Fruit fly (Drosophila melanogaster): Measurements from ENCODE around the gene schlank.

schlank gene

dm6 chrX:6263614-6264130, 3.4 kb downstream of the schlank start (continued):
- TF ChIP-seq salr (GFP tag; optimal IDR thresholded peaks at IDR 0.05) (peak in 1 of 2 experiments; percentile 25), CG8119 (GFP tag; IDR thresholded peaks at IDR 0.05) (peak; percentile 64; the same call in 2 of the 3 replicates)

DNA sequence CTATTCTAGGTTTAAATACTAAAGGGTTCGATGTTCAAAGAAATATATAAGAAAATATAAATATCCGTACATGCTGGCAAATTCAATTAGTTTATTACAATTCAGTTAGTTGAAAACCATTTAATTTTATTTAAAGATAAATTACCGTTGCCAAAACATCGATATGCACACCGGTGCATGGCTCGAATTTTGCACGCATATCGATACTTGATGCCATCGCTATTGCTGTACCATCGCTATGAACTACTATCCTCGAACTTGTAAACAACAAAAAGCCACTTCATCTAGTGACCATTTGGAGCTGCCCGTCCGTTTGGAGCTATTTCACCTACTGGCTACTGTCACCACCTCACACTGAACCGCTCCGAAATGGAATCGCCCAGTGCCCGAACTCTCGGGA, 6.1 kb downstream of the schlank start, which contains the start of gene Josd:
Josd (plus strand) TSS at position 270 of the 400 bp plus-strand sequence.
- TF ChIP-seq Sox102F (GFP tag; optimal IDR thresholded peaks at IDR 0.05) (no peak), salr (GFP tag; optimal IDR thresholded peaks at IDR 0.05) (no peak), Eip93F (GFP tag; optimal IDR thresholded peaks at IDR 0.05) (no peak), eg (GFP tag; IDR thresholded peaks at IDR 0.05) (0 out of 3 replicates have a peak, but pooled peaks have one; percentile 18), net (GFP tag; optimal IDR thresholded peaks at IDR 0.05) (no peak), CG11762 (GFP tag; optimal IDR thresholded peaks at IDR 0.05; ENCODE audit: insufficient read depth) (no peak), topi (GFP tag; optimal IDR thresholded peaks at IDR 0.05) (peak; percentile 17), CG6808 (GFP tag; optimal IDR thresholded peaks at IDR 0.05) (no peak), fkh (GFP tag; optimal IDR thresholded peaks at IDR 0.05) (peak; percentile 37), CG32006 (GFP tag; optimal IDR thresholded peaks at IDR 0.05) (no peak), Eip78C (GFP tag) (peak; percentile 47), esn (GFP tag; optimal IDR thresholded peaks at IDR 0.05) (peak; percentile 30)

DNA sequence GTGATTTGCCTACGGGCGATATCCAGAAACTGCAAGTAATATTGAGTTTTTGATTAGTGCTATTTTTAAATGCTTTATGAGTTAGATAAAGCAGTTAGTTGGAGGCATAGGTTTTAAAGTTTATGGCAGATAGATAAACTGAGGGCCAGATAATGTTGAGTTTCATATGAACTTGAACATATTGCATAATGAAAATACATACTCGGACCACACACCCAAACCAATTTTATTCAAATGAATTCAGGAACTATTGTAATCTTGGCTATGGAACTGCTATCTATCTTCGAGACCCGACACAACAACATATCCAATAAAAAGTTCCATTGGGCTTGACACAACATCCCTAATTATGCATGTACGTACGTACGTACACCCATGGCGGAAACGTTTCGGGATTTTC, 7.3 kb downstream of the schlank start:
- TF ChIP-seq Eip78C (GFP tag): no peak
- TF ChIP-seq dac (GFP tag; optimal IDR thresholded peaks at IDR 0.05): no peak
- no peak for TF ChIP-seq CG3919 (GFP tag; optimal IDR thresholded peaks at IDR 0.05)
- TF ChIP-seq CG9139 (GFP tag; optimal IDR thresholded peaks at IDR 0.05): no peak
- no peak for TF ChIP-seq pdm3 (GFP tag; optimal IDR thresholded peaks at IDR 0.05)
- no peak for TF ChIP-seq esn (GFP tag; optimal IDR thresholded peaks at IDR 0.05)
- TF ChIP-seq Sox15 (GFP tag; optimal IDR thresholded peaks at IDR 0.05): no peak
- TF ChIP-seq Blimp-1 (GFP tag; optimal IDR thresholded peaks at IDR 0.05): no peak
- no peak for TF ChIP-seq fd59A (GFP tag; optimal IDR thresholded peaks at IDR 0.05)
- no peak for TF ChIP-seq CG6808 (GFP tag; optimal IDR thresholded peaks at IDR 0.05)
- no peak for TF ChIP-seq vri (GFP tag; optimal IDR thresholded peaks at IDR 0.05)
- TF ChIP-seq Ets96B (tag; optimal IDR thresholded peaks at IDR 0.05): no peak
- TF ChIP-seq Gug (GFP tag; IDR thresholded peaks at IDR 0.05): no peak
- TF ChIP-seq Hr4 (GFP tag; optimal IDR thresholded peaks at IDR 0.05): no peak
- no peak for TF ChIP-seq OdsH (GFP tag; optimal IDR thresholded peaks at IDR 0.05)
- no peak for TF ChIP-seq svp (GFP tag)

DNA sequence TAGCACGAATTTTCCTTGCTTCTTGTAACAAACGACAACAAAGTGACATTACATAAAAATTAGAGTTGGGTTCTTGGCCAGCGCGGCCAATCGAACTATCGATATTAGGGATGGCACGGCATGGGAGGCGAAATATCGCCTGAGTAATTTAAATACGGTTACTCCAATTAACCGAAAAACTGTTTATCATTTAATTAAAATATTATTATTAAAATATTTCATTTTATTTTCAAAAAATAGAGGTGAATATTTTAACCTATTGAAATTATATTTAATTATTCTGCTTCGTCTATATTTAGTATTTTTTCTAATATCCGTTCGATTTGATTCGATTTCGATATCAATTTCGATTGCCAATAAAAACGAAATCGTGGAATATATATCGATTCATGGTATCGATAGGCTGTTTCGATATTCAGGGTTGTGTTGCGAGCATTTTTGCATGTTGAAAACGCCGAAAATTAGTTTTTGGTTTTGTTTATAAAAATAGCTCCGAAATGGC, 11.6 kb downstream of the schlank start, which contains the start of the genes Rbcn-3A and Spx:
Rbcn-3A (minus strand) TSS at position 74 of the 502 bp plus-strand sequence.
Spx (plus strand) TSS at position 409 of the 502 bp plus-strand sequence.
- no peak for TF ChIP-seq Ets21C (GFP tag; optimal IDR thresholded peaks at IDR 0.05)
- no peak for TF ChIP-seq CG9139 (GFP tag; optimal IDR thresholded peaks at IDR 0.05)
- TF ChIP-seq CG16779 (tag; optimal IDR thresholded peaks at IDR 0.05): no peak
- TF ChIP-seq lz (GFP tag; optimal IDR thresholded peaks at IDR 0.05): peak; percentile 9
- TF ChIP-seq Hr4 (GFP tag; optimal IDR thresholded peaks at IDR 0.05): no peak
- TF ChIP-seq CG31627 (GFP tag; optimal IDR thresholded peaks at IDR 0.05): peak; percentile 3
- peak; percentile 61 for TF ChIP-seq Eip78C (GFP tag)
- TF ChIP-seq CG15336 (GFP tag; IDR thresholded peaks at IDR 0.05): no peak
- no peak for TF ChIP-seq Smox (GFP tag; optimal IDR thresholded peaks at IDR 0.05)
- TF ChIP-seq Blimp-1 (GFP tag; optimal IDR thresholded peaks at IDR 0.05): no peak
- TF ChIP-seq CG10631 (GFP tag; optimal IDR thresholded peaks at IDR 0.05): no peak
- peak; percentile 10 for TF ChIP-seq CG34406 (GFP tag; optimal IDR thresholded peaks at IDR 0.05)
- TF ChIP-seq CG3032 (tag; optimal IDR thresholded peaks at IDR 0.05): peak; percentile 41
- peak; percentile 39 for TF ChIP-seq vri (GFP tag; optimal IDR thresholded peaks at IDR 0.05)
- TF ChIP-seq Hr38 (GFP tag; optimal IDR thresholded peaks at IDR 0.05): no peak
- TF ChIP-seq CG4318 (GFP tag; optimal IDR thresholded peaks at IDR 0.05): no peak
- peak; percentile 35 for TF ChIP-seq acj6 (GFP tag; optimal IDR thresholded peaks at IDR 0.05)
- peak; percentile 45 for TF ChIP-seq dsx (GFP tag; optimal IDR thresholded peaks at IDR 0.05; ENCODE audit: poor library complexity, severe bottlenecking)
- TF ChIP-seq fkh (GFP tag; optimal IDR thresholded peaks at IDR 0.05): no peak
- TF ChIP-seq CG6792 (GFP tag; optimal IDR thresholded peaks at IDR 0.05): no peak
- TF ChIP-seq CG6163 (GFP tag; IDR thresholded peaks at IDR 0.05): no peak
- peak; percentile 47 for TF ChIP-seq achi (GFP tag; optimal IDR thresholded peaks at IDR 0.05)
- TF ChIP-seq fd59A (GFP tag; optimal IDR thresholded peaks at IDR 0.05): no peak
- TF ChIP-seq topi (GFP tag; optimal IDR thresholded peaks at IDR 0.05): peak; percentile 13
- no peak for TF ChIP-seq CG10669 (GFP tag; optimal IDR thresholded peaks at IDR 0.05)
- TF ChIP-seq CG6276 (GFP tag; optimal IDR thresholded peaks at IDR 0.05): no peak
- peak; percentile 20 for TF ChIP-seq CG8632 (GFP tag; optimal IDR thresholded peaks at IDR 0.05)

Data from whole organism, prepupa.